Fruit fly (Drosophila melanogaster) whole organism, adult: ENCODE data around the gene Desat2.

Experiments
- CG11617 ChIP-seq: fragments of 200-800 bp; sonication (Bioruptor generic); optimal IDR thresholded peaks from 2 replicates; lab custom pipeline; 2017; ENCODE audit warnings: mild to moderate bottlenecking, missing biosample characterization, missing genetic modification reagents, missing genetic modification characterization
- CG12768 ChIP-seq: fragments of 200-800 bp; sonication (Bioruptor generic); optimal IDR thresholded peaks from 2 replicates; lab custom pipeline; 2017; ENCODE audit warnings: missing biosample characterization, missing genetic modification characterization, mild to moderate bottlenecking, moderate library complexity, missing genetic modification reagents
- CG14711 ChIP-seq: fragments of 200-800 bp; sonication (Bioruptor generic); optimal IDR thresholded peaks from 2 replicates; lab custom pipeline; 2018; ENCODE audit warnings: missing biosample characterization, mild to moderate bottlenecking, missing genetic modification characterization, moderate library complexity
- CG1620 ChIP-seq: fragments of 200-800 bp; sonication (Bioruptor generic); optimal IDR thresholded peaks from 2 replicates; lab custom pipeline; 2016; ENCODE audit warnings: missing biosample characterization, missing genetic modification characterization
- CG33017 ChIP-seq: fragments of 200-800 bp; sonication (Bioruptor generic); optimal IDR thresholded peaks from 2 replicates; lab custom pipeline; 2018; ENCODE audit warnings: missing biosample characterization, mild to moderate bottlenecking, missing genetic modification characterization, moderate library complexity
- CG5204 ChIP-seq: fragments of 200-800 bp; sonication (Bioruptor generic); optimal IDR thresholded peaks from 2 replicates; lab custom pipeline; 2016; ENCODE audit warnings: missing biosample characterization, missing genetic modification characterization
- CG7045 ChIP-seq: fragments of 200-800 bp; sonication (Bioruptor generic); optimal IDR thresholded peaks from 2 replicates; lab custom pipeline; 2017; ENCODE audit warnings: missing biosample characterization, mild to moderate bottlenecking, missing genetic modification characterization
- CG7101 ChIP-seq: fragments of 200-800 bp; sonication (Bioruptor generic); optimal IDR thresholded peaks from 2 replicates; lab custom pipeline; 2018; ENCODE audit warnings: missing biosample characterization, mild to moderate bottlenecking, missing genetic modification characterization, moderate library complexity
- Clk ChIP-seq: fragments of 200-800 bp; sonication (Bioruptor generic); optimal IDR thresholded peaks from 2 replicates; lab custom pipeline; 2017; ENCODE audit warnings: missing biosample characterization, missing genetic modification characterization
- Crg-1 ChIP-seq: fragments of 200-800 bp; sonication (Bioruptor generic); optimal IDR thresholded peaks from 2 replicates; lab custom pipeline; 2016; ENCODE audit warnings: missing biosample characterization, missing genetic modification characterization
- Hr96 ChIP-seq: fragments of 200-800 bp; sonication (Bioruptor generic); optimal IDR thresholded peaks from 2 replicates; lab custom pipeline; 2016; ENCODE audit warnings: missing biosample characterization, missing genetic modification characterization
- Mnt ChIP-seq: fragments of 200-800 bp; sonication (Bioruptor generic); optimal IDR thresholded peaks from 2 replicates; lab custom pipeline; 2016; ENCODE audit warnings: missing biosample characterization, mild to moderate bottlenecking, missing genetic modification characterization
- bab1 ChIP-seq: fragments of 200-800 bp; sonication (Bioruptor generic); optimal IDR thresholded peaks from 3 replicates; lab custom pipeline; 2019; ENCODE audit warnings: missing biosample characterization, mild to moderate bottlenecking, missing genetic modification characterization, moderate library complexity
- cic ChIP-seq: fragments of 200-800 bp; sonication (Bioruptor generic); optimal IDR thresholded peaks from 2 replicates; lab custom pipeline; 2017; ENCODE audit warnings: missing biosample characterization, mild to moderate bottlenecking, missing genetic modification characterization, moderate library complexity
- cnc ChIP-seq, 2 experiments: fragments of >200 bp; optimal IDR thresholded peaks; 2 replicates each; lab custom pipeline; 2017
- kay ChIP-seq: fragments of 200-800 bp; sonication (Bioruptor generic); peaks from one replicate; lab custom pipeline; 2016; ENCODE audit warnings: missing biosample characterization, missing genetic modification characterization, borderline replicate concordance
- ovo ChIP-seq: fragments of 200-800 bp; sonication (Bioruptor generic); optimal IDR thresholded peaks from 2 replicates; lab custom pipeline; 2016; ENCODE audit warnings: missing biosample characterization, missing genetic modification characterization
- pad ChIP-seq: fragments of 200-800 bp; sonication (Bioruptor generic); optimal IDR thresholded peaks from 3 replicates; lab custom pipeline; 2017; ENCODE audit warnings: missing biosample characterization, missing genetic modification characterization, mild to moderate bottlenecking, moderate library complexity, missing genetic modification reagents
- tj ChIP-seq: fragments of 200-800 bp; sonication (Bioruptor generic); optimal IDR thresholded peaks from 3 replicates; lab custom pipeline; 2017; ENCODE audit warnings: missing biosample characterization, mild to moderate bottlenecking, missing genetic modification characterization, moderate library complexity
- toe ChIP-seq: fragments of 200-800 bp; sonication (Bioruptor generic); optimal IDR thresholded peaks from 2 replicates; lab custom pipeline; 2016; ENCODE audit warnings: missing biosample characterization, missing genetic modification characterization

Desat2 gene

dm6 chr3R:12431030-12431489, 5.0 kb upstream of the Desat2 start, which contains the start of gene Prosalpha2:
Gene Prosalpha2 (plus strand): TSS chr3R:12431321.
- TF ChIP-seq bab1 = no peak
- no peak for TF ChIP-seq CG1620
- TF ChIP-seq CG14711 (tag; lab: Kevin White, UChicago) = no peak
- no peak for TF ChIP-seq Crg-1 (GFP tag; lab: Kevin White, UChicago)
- TF ChIP-seq Mnt = peak; percentile 18
- TF ChIP-seq CG7101 (tag; lab: Kevin White, UChicago) = no peak
- TF ChIP-seq cnc (optimal IDR thresholded peaks at IDR 0.05; lab: Kevin White, UChicago) = peak; percentile 84 to 99
- no peak for TF ChIP-seq tj (GFP tag; lab: Kevin White, UChicago)

- TF ChIP-seq CG33017 (tag; lab: Kevin White, UChicago) = peak; percentile 31
- TF ChIP-seq CG11617 (GFP tag; lab: Kevin White, UChicago) = peak; percentile 72
- peak; percentile 32 for TF ChIP-seq Clk (GFP tag; lab: Kevin White, UChicago)
- peak; percentile 16 for TF ChIP-seq ovo (GFP tag; lab: Kevin White, UChicago)
- TF ChIP-seq Hr96 = no peak
- peak; percentile 56 for TF ChIP-seq CG7101 (tag; lab: Kevin White, UChicago)
- peak; percentile 12 for TF ChIP-seq tj (GFP tag; lab: Kevin White, UChicago)
- TF ChIP-seq CG5204 (GFP tag; lab: Kevin White, UChicago) = no peak
- peak; percentile 28 for TF ChIP-seq CG12768 (GFP tag; lab: Kevin White, UChicago)
- TF ChIP-seq kay (GFP tag; lab: Kevin White, UChicago) = no peak
- TF ChIP-seq CG7045 (GFP tag; lab: Kevin White, UChicago) = peak; percentile 38
- peak; percentile 39 for TF ChIP-seq pad
- TF ChIP-seq cic (GFP tag; lab: Kevin White, UChicago) = peak; percentile 7
- TF ChIP-seq CG14711 (tag; lab: Kevin White, UChicago) = peak; percentile 91
- TF ChIP-seq Crg-1 (GFP tag; lab: Kevin White, UChicago) = peak; percentile 10
- TF ChIP-seq bab1 = peak; percentile 67
- TF ChIP-seq CG1620 = no peak
- peak in 1 of 2 experiments; percentile 10 for TF ChIP-seq cnc (optimal IDR thresholded peaks at IDR 0.05; lab: Kevin White, UChicago)
- peak; percentile 51 for TF ChIP-seq Mnt
- no peak for TF ChIP-seq toe
These were observed 2.3 kb upstream of the Desat2 start, which contains the start of the genes Aos1 and Srlp for dm6 chr3R:12433764-12434163. Gene Aos1 (minus strand): TSS chr3R:12433822. Gene Srlp (plus strand): TSS chr3R:12434098.

DNA sequence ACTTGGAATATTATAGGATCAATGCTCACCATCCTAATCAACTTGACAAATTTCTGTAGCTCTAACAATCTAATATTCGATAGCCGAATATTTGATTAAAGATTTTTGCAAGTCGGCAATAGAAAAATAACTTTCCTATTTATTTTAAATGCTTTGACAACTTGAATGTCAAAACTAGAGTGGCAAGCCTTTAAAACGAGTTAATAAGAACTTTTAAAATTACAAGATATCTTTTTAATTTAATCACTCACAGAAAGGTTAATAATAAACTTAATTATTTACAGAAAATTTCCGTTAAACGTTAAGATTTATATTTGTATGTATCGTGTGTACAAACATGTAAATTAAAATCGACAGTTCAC, 3.0 kb downstream of the Desat2 start, which contains the start of the genes CG17207 and CG46427:
TSS of gene CG17207 (minus strand) at position 101 of the 362 bp plus-strand sequence.
TSS of gene CG46427 (minus strand) at position 101 of the 362 bp plus-strand sequence.
- TF ChIP-seq CG7101 (tag; lab: Kevin White, UChicago) = no peak
- TF ChIP-seq tj (GFP tag; lab: Kevin White, UChicago) = no peak
- TF ChIP-seq CG12768 (GFP tag; lab: Kevin White, UChicago) = no peak
- no peak for TF ChIP-seq Hr96

DNA sequence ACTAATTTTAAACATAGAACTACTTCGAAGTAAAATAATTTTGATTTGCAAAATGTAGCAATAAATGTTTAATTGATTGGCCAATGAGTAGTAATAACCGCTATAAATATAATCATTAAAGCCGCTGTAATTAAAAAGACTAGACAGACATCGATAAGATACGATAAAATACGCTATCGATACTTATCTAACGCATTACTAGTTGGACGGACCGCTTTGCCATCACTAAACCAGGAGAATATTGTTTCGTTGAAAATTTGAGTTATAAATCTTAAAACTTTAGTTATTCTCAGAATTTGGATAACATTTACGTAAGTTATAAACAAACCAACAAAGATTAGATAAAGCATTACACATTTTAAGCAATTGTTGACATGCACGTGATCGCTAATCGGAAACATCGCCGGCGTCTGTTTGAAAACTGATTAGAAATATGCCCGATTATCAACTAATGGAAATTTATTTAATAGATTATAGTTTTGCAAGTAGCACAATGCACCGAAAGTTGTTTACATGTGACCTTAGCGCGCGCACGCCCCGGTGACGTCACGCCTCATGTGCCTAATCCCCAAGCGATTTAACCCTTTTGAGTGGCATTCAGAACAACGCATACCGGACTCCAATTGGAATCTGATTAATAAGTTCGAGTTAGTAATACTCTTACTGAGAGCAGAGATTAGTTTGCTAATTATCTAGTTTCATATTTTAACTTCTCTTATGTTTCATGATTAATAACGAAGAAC, 3.5 kb downstream of the Desat2 start, which contains the start of gene Desat1:
TSS of gene Desat1 (plus strand) at position 200 of the 743 bp plus-strand sequence.
- TF ChIP-seq bab1 (peak; percentile 23), CG7101 (tag; lab: Kevin White, UChicago) (peak; percentile 20), Crg-1 (GFP tag; lab: Kevin White, UChicago) (peak; percentile 47), Mnt (peak; percentile 36), tj (GFP tag; lab: Kevin White, UChicago) (no peak), CG14711 (tag; lab: Kevin White, UChicago) (peak; percentile 18), Clk (GFP tag; lab: Kevin White, UChicago) (no peak), pad (no peak), CG33017 (tag; lab: Kevin White, UChicago) (peak; percentile 6), CG11617 (GFP tag; lab: Kevin White, UChicago) (peak; percentile 9)

DNA sequence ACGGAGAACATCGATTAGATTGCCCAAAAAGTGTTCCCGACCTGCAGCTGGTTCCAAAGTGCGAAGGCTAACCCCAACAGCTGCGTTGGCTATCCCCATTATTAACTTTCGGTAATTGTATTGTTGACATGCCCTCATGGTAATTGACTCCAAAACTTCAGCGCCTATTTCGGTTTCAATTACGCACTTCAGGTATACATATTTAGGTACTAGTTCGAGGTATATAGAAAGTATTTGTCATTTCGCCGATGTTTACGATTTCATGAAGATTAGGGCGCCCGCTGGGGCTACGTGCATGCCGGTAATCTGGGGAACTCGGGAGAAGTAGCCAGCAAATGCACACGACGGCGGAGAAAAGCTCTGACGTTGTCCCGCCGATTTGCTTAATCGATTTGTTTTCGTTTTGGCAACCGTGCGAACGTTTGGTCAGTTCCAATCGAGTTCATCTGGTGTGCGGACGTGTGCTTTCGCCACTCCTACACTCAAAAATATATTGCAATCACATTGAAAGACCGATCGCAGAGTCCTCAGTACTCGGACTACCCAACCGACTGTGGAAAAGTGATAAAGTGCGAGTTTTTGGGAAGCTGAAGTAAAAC, 5.1 kb downstream of the Desat2 start:
- TF ChIP-seq CG5204 (GFP tag; lab: Kevin White, UChicago) (no peak), Clk (GFP tag; lab: Kevin White, UChicago) (no peak), cic (GFP tag; lab: Kevin White, UChicago) (peak; percentile 58), CG33017 (tag; lab: Kevin White, UChicago) (peak; percentile 38), Mnt (peak; percentile 64), CG7101 (tag; lab: Kevin White, UChicago) (peak; percentile 45), tj (GFP tag; lab: Kevin White, UChicago) (peak; percentile 37), CG12768 (GFP tag; lab: Kevin White, UChicago) (peak; percentile 79), CG11617 (GFP tag; lab: Kevin White, UChicago) (no peak), kay (GFP tag; lab: Kevin White, UChicago) (peak; percentile 53), pad (peak; percentile 6), CG7045 (GFP tag; lab: Kevin White, UChicago) (no peak), bab1 (peak; percentile 29)
